Worm (Caenorhabditis elegans) whole organism, dauer: Measurements from ENCODE around the gene srbc-54.
"Not testable (repeated sequence)": the region's sequence is repeated elsewhere in the genome, so short reads cannot be mapped to it uniquely, and the experiment has no call there.

ENCODE experiments used
- unc-62 ChIP-seq: sonication (generic microtip); optimal IDR thresholded peaks from 2 replicates; lab custom pipeline; 2017; ENCODE audit warnings: missing biosample characterization, missing genetic modification reagents, missing genetic modification characterization

Gene srbc-54

ce11 chrV:15833622-15834021 lies at the start of gene srbc-54:
TSS of gene srbc-54 (minus strand) at chrV:15833722.
- TF ChIP-seq unc-62 (GFP tag; lab: Kevin White, UChicago), result no peak

DNA sequence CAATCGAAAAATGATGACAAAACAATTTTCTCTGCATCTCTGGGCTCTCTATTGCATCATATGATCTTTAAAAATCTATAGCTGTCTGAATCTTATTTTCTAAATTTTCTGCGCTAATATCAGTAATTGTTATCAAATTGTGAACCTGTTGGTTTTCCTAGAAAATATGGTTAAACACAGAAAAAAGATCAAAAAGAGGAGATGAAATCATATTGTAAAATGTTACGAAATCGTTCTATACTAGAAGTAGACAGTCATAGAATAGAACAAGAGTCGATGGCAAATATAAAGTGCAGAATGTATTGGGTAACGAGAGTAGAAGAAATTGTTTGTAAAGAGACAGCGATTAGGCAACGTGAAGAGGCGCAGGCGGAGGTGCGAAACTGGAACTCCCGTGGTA lies 47.2 kb upstream of the srbc-54 start:
- no peak for TF ChIP-seq unc-62 (GFP tag; lab: Kevin White, UChicago)

DNA sequence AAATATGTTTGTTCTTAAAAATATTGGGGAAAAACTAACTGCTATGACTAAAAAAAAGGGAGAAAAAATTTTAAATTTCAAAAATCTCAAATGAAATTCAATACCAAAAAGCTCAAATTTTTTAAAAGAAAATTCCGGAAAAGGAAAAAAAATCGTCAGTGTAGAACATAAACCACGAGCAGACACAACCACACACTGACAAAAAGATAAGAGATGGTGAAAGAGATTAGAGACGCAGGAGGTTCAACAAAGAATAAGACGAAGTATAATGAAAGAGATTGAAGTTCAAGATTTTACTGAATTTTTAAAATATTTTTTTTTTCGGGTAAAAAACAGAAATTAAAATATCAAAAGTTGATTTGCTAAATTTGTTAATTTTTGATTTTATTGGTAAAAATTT lies 46.5 kb upstream of the srbc-54 start:
- no peak for TF ChIP-seq unc-62 (GFP tag; lab: Kevin White, UChicago)

ce11 chrV:15879508-15879907 lies 46.0 kb upstream of the srbc-54 start, which contains the start of gene nhr-84:
TSS of gene nhr-84 (minus strand) at chrV:15879608.
- no peak for TF ChIP-seq unc-62 (GFP tag; lab: Kevin White, UChicago)

DNA sequence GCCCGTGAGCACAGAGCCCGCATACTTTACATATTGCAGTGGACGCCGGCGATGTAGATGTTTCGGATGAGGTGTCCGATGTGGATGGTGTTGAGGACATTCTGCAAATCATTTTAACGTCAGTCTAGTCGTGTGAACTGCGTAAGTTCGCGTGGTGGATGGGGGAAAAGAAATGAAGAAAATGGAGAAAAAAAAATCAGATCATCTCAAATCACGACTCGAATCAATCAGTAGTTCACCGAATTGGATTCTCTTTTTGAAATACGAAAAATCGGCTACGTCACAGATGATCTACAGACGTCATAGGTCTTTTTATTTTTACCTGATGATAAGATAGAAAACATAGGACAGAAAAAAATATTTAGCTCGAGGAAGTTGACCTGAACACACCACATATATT lies 42.8 kb upstream of the srbc-54 start, which contains the start of gene nhr-102:
TSS of gene nhr-102 (minus strand) at position 101 of the 400 bp plus-strand sequence.
- TF ChIP-seq unc-62 (GFP tag; lab: Kevin White, UChicago), result no peak

DNA sequence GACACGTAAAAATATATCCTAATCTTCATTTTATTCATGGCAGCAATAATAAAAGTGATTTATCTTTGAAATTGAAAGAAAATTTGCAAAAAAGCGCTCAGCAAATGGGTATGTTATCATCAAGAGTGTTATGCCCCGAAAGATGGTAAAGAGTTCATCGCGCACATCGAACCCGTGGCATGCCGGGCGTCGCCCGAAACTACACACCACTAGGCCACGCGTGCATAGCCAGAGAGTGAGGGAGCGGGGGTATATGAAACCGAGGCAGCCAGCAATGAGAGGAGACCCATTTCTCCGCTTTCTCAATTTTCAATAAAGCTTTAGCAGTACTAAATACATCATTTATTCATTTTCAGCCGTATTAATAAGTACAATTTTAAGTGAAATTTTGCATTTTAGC lies 40.2 kb upstream of the srbc-54 start:
- no peak for TF ChIP-seq unc-62 (GFP tag; lab: Kevin White, UChicago)

ce11 chrV:15872273-15872672 lies 38.8 kb upstream of the srbc-54 start, which contains the start of gene str-56:
TSS of gene str-56 (plus strand) at chrV:15872573.
- no peak for TF ChIP-seq unc-62 (GFP tag; lab: Kevin White, UChicago)

- no peak for TF ChIP-seq unc-62 (GFP tag; lab: Kevin White, UChicago)
Measured at ce11 chrV:15870356-15870755, 36.8 kb upstream of the srbc-54 start, which contains the start of gene str-57. TSS of gene str-57 (plus strand) at chrV:15870656.

ce11 chrV:15867373-15867772 lies 33.9 kb upstream of the srbc-54 start, which contains the start of gene fbxa-197:
TSS of gene fbxa-197 (plus strand) at chrV:15867673.
- TF ChIP-seq unc-62 (GFP tag; lab: Kevin White, UChicago), result no peak

ce11 chrV:15865839-15866238 lies 32.3 kb upstream of the srbc-54 start, which contains the start of gene srh-293:
TSS of gene srh-293 (plus strand) at chrV:15866139.
- no peak for TF ChIP-seq unc-62 (GFP tag; lab: Kevin White, UChicago)

DNA sequence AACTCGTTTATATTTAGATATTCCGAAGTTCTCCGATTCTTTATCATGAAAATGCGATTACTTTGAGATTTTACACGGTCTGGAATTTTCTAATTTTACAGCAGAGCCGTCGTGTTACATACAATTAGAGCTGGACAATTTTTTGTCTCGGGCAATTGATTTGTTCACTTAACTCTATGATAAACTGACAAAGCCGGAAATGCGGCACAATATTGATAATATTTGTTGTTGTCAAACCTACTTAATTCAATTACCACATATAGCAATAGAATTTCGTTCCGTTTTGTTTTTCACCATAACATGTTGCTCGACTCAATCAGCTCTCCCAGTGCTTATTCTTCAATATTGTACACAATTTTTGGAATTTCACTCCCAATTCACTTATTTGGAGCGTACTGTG lies 29.5 kb upstream of the srbc-54 start, which contains the start of gene srh-299:
TSS of gene srh-299 (plus strand) at position 301 of the 400 bp plus-strand sequence.
- TF ChIP-seq unc-62 (GFP tag; lab: Kevin White, UChicago), result no peak

DNA sequence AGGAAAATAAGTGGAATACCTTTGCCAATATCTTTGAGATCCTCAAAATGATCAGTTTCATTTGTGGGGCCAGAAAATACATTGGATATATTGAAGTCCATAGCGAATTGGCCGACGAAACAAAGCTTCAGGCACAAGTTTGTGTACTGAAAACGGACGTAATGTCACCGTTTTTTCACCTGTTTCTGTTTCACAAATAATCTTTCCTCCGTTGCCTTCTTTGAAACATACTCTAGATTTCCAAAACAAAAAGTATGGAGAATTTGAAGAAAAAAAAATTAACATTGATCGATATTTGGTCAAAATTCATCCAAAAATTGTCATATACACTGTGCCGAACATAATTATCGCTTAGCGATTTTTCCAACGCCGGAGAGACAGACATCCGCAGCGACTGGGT lies 29.1 kb upstream of the srbc-54 start, which contains the start of gene srz-12:
TSS of gene srz-12 (minus strand) at position 101 of the 400 bp plus-strand sequence.
- TF ChIP-seq unc-62 (GFP tag; lab: Kevin White, UChicago), result no peak

DNA sequence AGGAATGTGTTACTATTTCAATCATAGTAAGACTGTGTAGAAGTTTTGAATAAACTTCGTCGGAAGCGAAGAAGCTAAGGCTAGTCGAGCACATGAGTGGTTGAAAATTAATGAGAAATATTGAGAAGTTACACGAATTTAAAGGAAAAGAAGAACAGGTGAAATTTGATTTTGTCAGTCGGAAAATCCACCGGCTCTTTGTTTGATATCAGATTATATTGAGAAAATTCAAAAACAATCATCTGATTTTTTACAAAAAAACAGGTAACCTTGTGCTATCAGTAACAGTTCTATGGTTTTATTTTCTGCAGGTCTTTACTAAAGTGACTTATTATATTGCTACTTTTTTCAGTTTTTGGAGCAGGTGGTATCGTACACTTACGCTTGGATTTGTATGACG lies 24.8 kb upstream of the srbc-54 start, which contains the start of gene srh-148:
TSS of gene srh-148 (minus strand) at position 101 of the 400 bp plus-strand sequence.
- TF ChIP-seq unc-62 (GFP tag; lab: Kevin White, UChicago), result no peak

DNA sequence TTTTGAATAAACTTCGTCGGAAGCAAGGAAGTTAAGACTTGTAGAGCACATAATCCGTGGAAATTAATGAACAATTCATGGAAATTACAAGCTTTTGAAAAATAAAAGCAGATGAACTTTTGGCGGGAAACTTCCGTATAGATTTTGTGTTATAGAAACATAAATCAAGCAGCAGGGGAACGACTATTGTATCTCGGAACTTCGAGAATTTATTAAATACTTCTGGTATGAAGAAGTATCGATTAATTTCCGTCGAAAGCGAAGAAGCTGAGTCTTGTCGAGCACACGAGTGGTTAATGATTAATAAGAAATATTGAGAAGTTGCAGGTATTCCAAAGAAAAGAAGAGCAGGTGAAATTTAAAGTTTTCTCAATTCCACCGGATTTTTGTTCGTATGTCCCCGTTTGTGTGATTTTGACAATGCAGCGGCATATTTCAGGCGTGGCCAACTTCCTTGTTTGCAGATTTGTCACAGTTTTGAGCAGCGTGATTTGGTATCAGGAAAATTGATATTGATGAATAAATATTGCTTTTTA lies 16.8 kb upstream of the srbc-54 start, which contains the start of gene srh-147:
TSS of gene srh-147 (minus strand) at position 51 of the 536 bp plus-strand sequence.
- TF ChIP-seq unc-62 (GFP tag; lab: Kevin White, UChicago), result not testable (repeated sequence)

DNA sequence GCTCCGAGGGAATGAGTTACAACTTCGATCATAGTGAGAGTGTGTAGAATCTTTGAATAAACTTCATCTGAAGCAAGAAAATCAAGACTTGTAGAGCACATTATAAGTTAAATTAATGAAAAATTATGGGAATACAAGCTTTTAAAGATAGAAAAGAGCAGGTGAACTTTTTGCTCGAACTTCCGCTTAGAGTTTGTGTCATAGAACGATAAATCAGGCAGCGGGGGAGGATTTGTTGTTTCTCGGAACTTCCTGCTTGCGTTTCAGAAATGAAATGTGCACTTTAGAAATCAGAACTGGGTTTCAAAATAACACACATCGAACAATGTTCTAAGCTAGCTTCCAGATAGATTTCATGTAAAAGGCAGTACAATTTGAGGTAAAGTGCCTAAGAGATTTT lies 7.6 kb upstream of the srbc-54 start, which contains the start of gene srh-149:
TSS of gene srh-149 (minus strand) at position 101 of the 400 bp plus-strand sequence.
- TF ChIP-seq unc-62 (GFP tag; lab: Kevin White, UChicago), result no peak

ce11 chrV:15831586-15831985 lies 1.9 kb downstream of the srbc-54 start, which contains the start of gene srbc-56:
TSS of gene srbc-56 (minus strand) at chrV:15831686.
- no peak for TF ChIP-seq unc-62 (GFP tag; lab: Kevin White, UChicago)

- TF ChIP-seq unc-62 (GFP tag; lab: Kevin White, UChicago), result no peak
Measured at ce11 chrV:15829907-15830306, 3.6 kb downstream of the srbc-54 start, which contains the start of gene srbc-55. TSS of gene srbc-55 (minus strand) at chrV:15830007.
